Fruit fly (Drosophila melanogaster) whole organism, embryonic: Measurements from ENCODE around the gene Sys1.

Source experiments
- Atf-2 ChIP-seq: fragments of 200-800 bp; sonication (Bioruptor generic); optimal IDR thresholded peaks from 2 replicates; lab custom pipeline; 2016; ENCODE audit warnings: missing biosample characterization, missing genetic modification characterization
- CG10462 ChIP-seq: fragments of 200-800 bp; sonication (Bioruptor generic); optimal IDR thresholded peaks from 2 replicates; lab custom pipeline; 2016; ENCODE audit warnings: missing biosample characterization, missing genetic modification characterization
- CG10979 ChIP-seq: fragments of 200-800 bp; sonication (Bioruptor generic); optimal IDR thresholded peaks from 2 replicates; lab custom pipeline; 2018; ENCODE audit warnings: missing biosample characterization, mild to moderate bottlenecking, missing genetic modification characterization, moderate library complexity
- CG11695 ChIP-seq: fragments of 200-800 bp; sonication (Bioruptor generic); IDR thresholded peaks from 3 replicates; pipeline ENCODE4 v1.3.6; 2022; ENCODE audit warnings: missing biosample characterization, missing genetic modification characterization
- CG12071 ChIP-seq: fragments of 200-800 bp; sonication (Bioruptor generic); optimal IDR thresholded peaks from 3 replicates; lab custom pipeline; 2018; ENCODE audit warnings: missing biosample characterization, mild to moderate bottlenecking, missing genetic modification characterization
- CG12104 ChIP-seq: fragments of 200-800 bp; sonication (Bioruptor generic); optimal IDR thresholded peaks from 3 replicates; lab custom pipeline; 2016; ENCODE audit warnings: missing biosample characterization, missing genetic modification characterization
- CG14050 ChIP-seq: fragments of 200-800 bp; sonication (Bioruptor generic); IDR thresholded peaks from 3 replicates; pipeline ENCODE4 v1.3.6; 2022; ENCODE audit warnings: missing biosample characterization, missing genetic modification characterization
- CG14667 ChIP-seq: fragments of 200-800 bp; sonication (Bioruptor generic); IDR thresholded peaks from 2 replicates; pipeline ENCODE4 v1.3.6; 2022; ENCODE audit warnings: missing biosample characterization, missing genetic modification characterization
- CG15601 ChIP-seq: fragments of 200-800 bp; sonication (Bioruptor generic); optimal IDR thresholded peaks from 3 replicates; lab custom pipeline; 2019; ENCODE audit warnings: missing biosample characterization, mild to moderate bottlenecking, missing genetic modification characterization, moderate library complexity
- CG17612 ChIP-seq: fragments of 200-800 bp; sonication (Bioruptor generic); IDR thresholded peaks from 2 replicates; pipeline ENCODE4 v1.3.6; 2022; ENCODE audit warnings: missing biosample characterization, missing genetic modification characterization
- CG17802 ChIP-seq: fragments of 200-800 bp; sonication (Bioruptor generic); optimal IDR thresholded peaks from 2 replicates; lab custom pipeline; 2018; ENCODE audit warnings: missing biosample characterization, mild to moderate bottlenecking, missing genetic modification characterization, moderate library complexity
- CG2202 ChIP-seq: fragments of 200-800 bp; sonication (Bioruptor generic); optimal IDR thresholded peaks from 2 replicates; lab custom pipeline; 2018; ENCODE audit warnings: missing biosample characterization, mild to moderate bottlenecking, missing genetic modification characterization
- CG30403 ChIP-seq: fragments of 200-800 bp; sonication (Bioruptor generic); optimal IDR thresholded peaks from 3 replicates; lab custom pipeline; 2016; ENCODE audit warnings: missing biosample characterization, missing genetic modification characterization
- CG31441 ChIP-seq: fragments of 200-800 bp; sonication (Bioruptor generic); IDR thresholded peaks from 2 replicates; pipeline ENCODE4 v1.3.6; 2022; ENCODE audit warnings: missing biosample characterization, missing genetic modification characterization
- CG6175 ChIP-seq: fragments of 200-800 bp; sonication (Bioruptor generic); IDR thresholded peaks from 3 replicates; pipeline ENCODE4 v1.3.6; 2022; ENCODE audit warnings: missing biosample characterization, missing genetic modification characterization
- CG7928 ChIP-seq: fragments of 200-800 bp; sonication (Bioruptor generic); optimal IDR thresholded peaks from 2 replicates; lab custom pipeline; 2017; ENCODE audit warnings: missing biosample characterization, mild to moderate bottlenecking, missing genetic modification characterization
- CG8281 ChIP-seq: fragments of 200-800 bp; sonication (Bioruptor generic); optimal IDR thresholded peaks from 2 replicates; lab custom pipeline; 2018; ENCODE audit warnings: missing biosample characterization, mild to moderate bottlenecking, missing genetic modification characterization, moderate library complexity
- Chrac-16 ChIP-seq: fragments of 200-800 bp; sonication (Bioruptor generic); optimal IDR thresholded peaks from 3 replicates; lab custom pipeline; 2016; ENCODE audit warnings: missing biosample characterization, missing genetic modification characterization
- Dbx ChIP-seq: fragments of 200-800 bp; sonication (Bioruptor generic); IDR thresholded peaks from 3 replicates; pipeline ENCODE4 v1.3.6; 2022; ENCODE audit warnings: missing biosample characterization, missing genetic modification characterization
- Deaf1 ChIP-seq: fragments of 200-800 bp; optimal IDR thresholded peaks from 3 replicates; lab custom pipeline; 2019; ENCODE audit warnings: missing biosample characterization, mild to moderate bottlenecking, missing genetic modification characterization, moderate library complexity
- Dll ChIP-seq: fragments of 200-800 bp; sonication (Bioruptor generic); IDR thresholded peaks from 4 replicates; pipeline ENCODE4 v1.3.6; 2022; ENCODE audit warnings: missing biosample characterization, missing genetic modification characterization; ENCODE audit not compliant: partially characterized antibody
- Eip74EF ChIP-seq, 2 experiments: fragments of 200-800 bp in 1 of 2; fragments of >200 bp in 1 of 2; sonication (Bioruptor generic) in 1 of 2; optimal IDR thresholded peaks; 2 replicates each; lab custom pipeline; 2017 to 2019; ENCODE audit warnings: missing biosample characterization in 2 of 2, missing genetic modification characterization in 2 of 2, mild to moderate bottlenecking in 1 of 2, moderate library complexity in 1 of 2
- Elba2 ChIP-seq: fragments of 200-800 bp; sonication (Bioruptor generic); optimal IDR thresholded peaks from 3 replicates; lab custom pipeline; 2016; ENCODE audit warnings: missing biosample characterization, missing genetic modification characterization
- HLH4C ChIP-seq: fragments of 200-800 bp; sonication (Bioruptor generic); IDR thresholded peaks from 3 replicates; pipeline ENCODE4 v1.3.6; 2022; ENCODE audit warnings: missing biosample characterization, missing genetic modification characterization; ENCODE audit not compliant: partially characterized antibody
- HmgD ChIP-seq: fragments of 200-800 bp; sonication (Bioruptor generic); optimal IDR thresholded peaks from 3 replicates; lab custom pipeline; 2016; ENCODE audit warnings: missing biosample characterization, missing genetic modification characterization
- Kr ChIP-seq: fragments of 200-800 bp; sonication (Bioruptor generic); optimal IDR thresholded peaks from 2 replicates; lab custom pipeline; 2017; ENCODE audit warnings: missing biosample characterization, mild to moderate bottlenecking, missing genetic modification characterization
- Lim3 ChIP-seq: fragments of 200-800 bp; sonication (Bioruptor generic); IDR thresholded peaks from 2 replicates; pipeline ENCODE4 v1.3.6; 2022; ENCODE audit warnings: missing biosample characterization, missing genetic modification characterization
- MBD-R2 ChIP-seq: fragments of 200-800 bp; sonication (Bioruptor generic); IDR thresholded peaks from 2 replicates; pipeline ENCODE4 v1.3.6; 2022; ENCODE audit warnings: missing biosample characterization, missing genetic modification characterization
- Meics ChIP-seq: fragments of 200-800 bp; sonication (Bioruptor generic); optimal IDR thresholded peaks from 2 replicates; lab custom pipeline; 2017; ENCODE audit warnings: missing biosample characterization, mild to moderate bottlenecking, missing genetic modification characterization
- NK7.1 ChIP-seq: fragments of 200-800 bp; sonication (Bioruptor generic); optimal IDR thresholded peaks from 3 replicates; lab custom pipeline; 2016; ENCODE audit warnings: missing biosample characterization, missing genetic modification characterization
- Ssrp ChIP-seq: fragments of 200-800 bp; sonication (Bioruptor generic); optimal IDR thresholded peaks from 2 replicates; lab custom pipeline; 2018; ENCODE audit warnings: missing biosample characterization, mild to moderate bottlenecking, missing genetic modification characterization, moderate library complexity
- Trl ChIP-seq, 3 experiments: fragments of >200 bp in 2 of 3; fragments of 200-800 bp in 1 of 3; sonication (Bioruptor generic) in 1 of 3; optimal IDR thresholded peaks; 2 replicates in 1 of 3; 3 replicates in 2 of 3; lab custom pipeline; 2016 to 2017; ENCODE audit warnings: missing biosample characterization in 1 of 3, missing genetic modification characterization in 1 of 3
- corto ChIP-seq: fragments of 200-800 bp; sonication (Bioruptor generic); optimal IDR thresholded peaks from 2 replicates; lab custom pipeline; 2016; ENCODE audit warnings: missing biosample characterization, mild to moderate bottlenecking, missing genetic modification characterization, moderate library complexity
- ewg ChIP-seq: fragments of 200-800 bp; sonication (Bioruptor generic); optimal IDR thresholded peaks from 3 replicates; lab custom pipeline; 2017; ENCODE audit warnings: mild to moderate bottlenecking, missing biosample characterization, missing genetic modification reagents, missing genetic modification characterization
- exex ChIP-seq: fragments of 200-800 bp; sonication (Bioruptor generic); optimal IDR thresholded peaks from 4 replicates; lab custom pipeline; 2018; ENCODE audit warnings: missing biosample characterization, mild to moderate bottlenecking, missing genetic modification characterization, moderate library complexity
- gsb-n ChIP-seq: fragments of 200-800 bp; sonication (Bioruptor generic); optimal IDR thresholded peaks from 3 replicates; lab custom pipeline; 2018; ENCODE audit warnings: missing biosample characterization, mild to moderate bottlenecking, missing genetic modification characterization
- gt ChIP-seq: fragments of 200-800 bp; sonication (Bioruptor generic); IDR thresholded peaks from 2 replicates; pipeline ENCODE4 v1.3.6; 2022; ENCODE audit warnings: missing biosample characterization, missing genetic modification characterization
- knrl ChIP-seq: fragments of 200-800 bp; sonication (Bioruptor generic); IDR thresholded peaks from 3 replicates; pipeline ENCODE4 v1.3.6; 2022; ENCODE audit warnings: missing biosample characterization, missing genetic modification characterization; ENCODE audit not compliant: partially characterized antibody
- lola ChIP-seq, 3 experiments: fragments of >200 bp in 2 of 3; fragments of 200-800 bp in 1 of 3; sonication (Bioruptor generic) in 1 of 3; optimal IDR thresholded peaks; 2 replicates each; lab custom pipeline; 2017 to 2019; ENCODE audit warnings: missing biosample characterization in 3 of 3, missing genetic modification characterization in 3 of 3, mild to moderate bottlenecking in 1 of 3, moderate library complexity in 1 of 3
- nerfin-2 ChIP-seq: fragments of 200-800 bp; sonication (Bioruptor generic); IDR thresholded peaks from 2 replicates; pipeline ENCODE4 v1.3.6; 2022; ENCODE audit warnings: missing biosample characterization, missing genetic modification characterization; ENCODE audit not compliant: partially characterized antibody
- prd ChIP-seq, 3 experiments: fragments of >200 bp in 2 of 3; fragments of 200-800 bp in 1 of 3; sonication (Bioruptor generic) in 1 of 3; optimal IDR thresholded peaks in 2 of 3; IDR thresholded peaks in 1 of 3; 2 replicates in 2 of 3; 3 replicates in 1 of 3; pipeline versions ENCODE4 v1.3.6 to Lab custom; 2017 to 2022; ENCODE audit warnings: missing biosample characterization in 1 of 3, missing genetic modification characterization in 1 of 3
- rib ChIP-seq: fragments of 200-800 bp; sonication (Bioruptor generic); IDR thresholded peaks from 2 replicates; pipeline ENCODE4 v1.3.6; 2022; ENCODE audit warnings: missing biosample characterization, missing genetic modification characterization
- salm ChIP-seq: fragments of 200-800 bp; sonication (Bioruptor generic); optimal IDR thresholded peaks from 2 replicates; lab custom pipeline; 2018; ENCODE audit warnings: missing biosample characterization, mild to moderate bottlenecking, missing genetic modification characterization
- sc ChIP-seq, 3 experiments: fragments of >200 bp in 2 of 3; fragments of 200-800 bp in 1 of 3; sonication (Bioruptor generic) in 1 of 3; optimal IDR thresholded peaks; 2 replicates in 2 of 3; 3 replicates in 1 of 3; lab custom pipeline; 2017; ENCODE audit warnings: mild to moderate bottlenecking in 1 of 3, missing biosample characterization in 1 of 3, missing genetic modification characterization in 1 of 3, missing genetic modification reagents in 1 of 3
- slbo ChIP-seq: fragments of 200-800 bp; sonication (Bioruptor generic); IDR thresholded peaks from 2 replicates; pipeline ENCODE4 v1.3.6; 2022; ENCODE audit warnings: missing biosample characterization, missing genetic modification characterization
- sqz ChIP-seq: fragments of 200-800 bp; sonication (Bioruptor generic); optimal IDR thresholded peaks from 3 replicates; lab custom pipeline; 2018; ENCODE audit warnings: missing biosample characterization, mild to moderate bottlenecking, missing genetic modification characterization
- tna ChIP-seq: fragments of 200-800 bp; sonication (Bioruptor generic); IDR thresholded peaks from 2 replicates; pipeline ENCODE4 v1.3.6; 2022; ENCODE audit warnings: missing biosample characterization, missing genetic modification characterization; ENCODE audit not compliant: partially characterized antibody
- unpg ChIP-seq: fragments of 200-800 bp; sonication (Bioruptor generic); optimal IDR thresholded peaks from 3 replicates; lab custom pipeline; 2018; ENCODE audit warnings: missing biosample characterization, mild to moderate bottlenecking, missing genetic modification characterization, moderate library complexity

Gene Sys1

DNA sequence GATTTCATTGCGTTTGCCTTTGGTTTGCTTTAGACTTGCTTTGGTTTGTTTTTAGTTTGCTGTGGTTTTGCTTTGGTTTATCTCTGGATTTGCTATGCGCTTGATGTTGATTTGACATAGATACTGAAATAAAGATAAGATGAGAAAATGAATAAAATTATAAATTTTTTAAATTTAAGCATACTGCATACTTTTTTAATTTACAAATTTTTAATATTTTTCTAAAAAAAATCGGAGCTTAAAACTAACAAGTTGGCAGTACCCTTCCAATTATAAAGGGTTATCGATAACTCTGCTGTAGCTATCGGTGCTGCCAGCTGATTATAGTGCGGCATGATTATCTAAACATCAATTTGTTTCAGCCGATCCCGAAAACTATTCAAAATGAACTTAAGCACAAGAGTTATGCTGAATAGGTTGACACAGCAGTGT lies 21.2 kb downstream of the Sys1 start, which contains the start of gene mRpL19 (continued):
- TF ChIP-seq CG8281 (no peak), Dbx (no peak), CG10462 (GFP tag; lab: Kevin White, UChicago) (no peak), corto (GFP tag; lab: Kevin White, UChicago) (no peak), CG7928 (GFP tag; lab: Kevin White, UChicago) (no peak), Eip74EF (GFP tag; optimal IDR thresholded peaks at IDR 0.05; lab: Kevin White, UChicago) (peak in 1 of 2 experiments; percentile 25), sc (optimal IDR thresholded peaks at IDR 0.05; lab: Kevin White, UChicago) (no peak), sc (GFP tag; optimal IDR thresholded peaks at IDR 0.05; lab: Kevin White, UChicago) (no peak), CG17612 (no peak), CG10979 (tag; lab: Kevin White, UChicago) (peak; percentile 50), ewg (GFP tag; lab: Kevin White, UChicago) (no peak), Kr (GFP tag; lab: Kevin White, UChicago) (peak; percentile 45), Elba2 (GFP tag; lab: Kevin White, UChicago) (no peak), unpg (peak; percentile 63), MBD-R2 (GFP tag; lab: Robert Waterston, UW) (peak; percentile 84), Ssrp (tag; lab: Kevin White, UChicago) (peak; percentile 29), HmgD (GFP tag; lab: Kevin White, UChicago) (no peak), knrl (GFP tag; lab: Robert Waterston, UW) (peak; percentile 26; the same call in 1 of the 3 replicates), Chrac-16 (GFP tag; lab: Kevin White, UChicago) (peak; percentile 2), salm (tag; lab: Kevin White, UChicago) (peak; percentile 13), CG12071 (GFP tag; lab: Kevin White, UChicago) (no peak), gt (GFP tag; lab: Robert Waterston, UW) (no peak), CG31441 (GFP tag; lab: Robert Waterston, UW) (peak; percentile 72), Atf-2 (GFP tag; lab: Kevin White, UChicago) (no peak), sqz (peak; percentile 54), CG2202 (tag; lab: Kevin White, UChicago) (peak; percentile 11), lola (GFP tag; optimal IDR thresholded peaks at IDR 0.05; lab: Kevin White, UChicago) (peak in 1 of 3 experiments; percentile 51), Meics (peak; percentile 39), Lim3 (no peak), slbo (GFP tag; lab: Robert Waterston, UW) (peak; percentile 22; the same call in 1 of the 2 replicates), CG14667 (no peak), CG14050 (no peak; the same call in 2 of the 3 replicates), Trl (optimal IDR thresholded peaks at IDR 0.05; lab: Kevin White, UChicago) (no peak), Trl (GFP tag; optimal IDR thresholded peaks at IDR 0.05; lab: Kevin White, UChicago) (no peak), rib (GFP tag; lab: Robert Waterston, UW) (no peak), CG11695 (peak; percentile 34; the same call in 1 of the 3 replicates), exex (tag; lab: Kevin White, UChicago) (peak; percentile 73), CG6175 (GFP tag; lab: Robert Waterston, UW) (no peak), prd (optimal IDR thresholded peaks at IDR 0.05; lab: Kevin White, UChicago) (no peak), prd (GFP tag; IDR thresholded peaks at IDR 0.05; lab: Robert Waterston, UW) (no peak), CG15601 (tag; lab: Kevin White, UChicago) (peak; percentile 65), Dll (peak; percentile 75), gsb-n (tag; lab: Kevin White, UChicago) (peak; percentile 73), CG30403 (GFP tag; lab: Kevin White, UChicago) (peak; percentile 46), NK7.1 (GFP tag; lab: Kevin White, UChicago) (no peak), Deaf1 (tag; lab: Kevin White, UChicago) (no peak), CG17802 (no peak), HLH4C (GFP tag; lab: Robert Waterston, UW) (peak; percentile 67), CG12104 (GFP tag; lab: Kevin White, UChicago) (peak; percentile 21), tna (GFP tag; lab: Robert Waterston, UW) (0 out of 2 replicates have a peak, but pooled peaks have one; percentile 23), nerfin-2 (GFP tag; lab: Robert Waterston, UW) (peak; percentile 40; the same call in 1 of the 2 replicates)
